Fruit fly (Drosophila melanogaster): ENCODE results near the gene CG42717.

CG42717 gene

dm6 chr3L:16045083-16045830 is 12.3 kb upstream of the CG42717 start (continued):
- peak; percentile 36; the same call in 2 of the 3 replicates for TF ChIP-seq tgo (GFP tag; IDR thresholded peaks at IDR 0.05)
- 0 out of 2 replicates have a peak, but pooled peaks have one; percentile 5 for TF ChIP-seq CG4360 (GFP tag; IDR thresholded peaks at IDR 0.05)
- TF ChIP-seq nerfin-1 (tag; optimal IDR thresholded peaks at IDR 0.05) = peak; percentile 28
- TF ChIP-seq aop (GFP tag; IDR thresholded peaks at IDR 0.05) = 0 out of 2 replicates have a peak, but pooled peaks have one; percentile 22
- TF ChIP-seq CG7357 (GFP tag; IDR thresholded peaks at IDR 0.05) = no peak
- peak; percentile 36 for TF ChIP-seq lmd (GFP tag; IDR thresholded peaks at IDR 0.05)
- TF ChIP-seq en (GFP tag; optimal IDR thresholded peaks at IDR 0.05) = no peak
- peak; percentile 71 for TF ChIP-seq CG32532 (GFP tag; IDR thresholded peaks at IDR 0.05)
- no peak for TF ChIP-seq CG8281 (tag; optimal IDR thresholded peaks at IDR 0.05)
- TF ChIP-seq abd-A (tag; optimal IDR thresholded peaks at IDR 0.05) = no peak
- peak; percentile 11; the same call in 1 of the 2 replicates for TF ChIP-seq CG32772 (GFP tag; IDR thresholded peaks at IDR 0.05)
- TF ChIP-seq sisA (GFP tag; IDR thresholded peaks at IDR 0.05) = peak; percentile 53
- no peak for TF ChIP-seq Myb (GFP tag; optimal IDR thresholded peaks at IDR 0.05)
- peak in 1 of 3 experiments; percentile 64 for TF ChIP-seq lola (GFP tag; optimal IDR thresholded peaks at IDR 0.05)
- TF ChIP-seq CG4282 (GFP tag; optimal IDR thresholded peaks at IDR 0.05) = no peak

dm6 chr3L:16043782-16044352 is 10.9 kb upstream of the CG42717 start:
- TF ChIP-seq CG10543 (GFP tag; optimal IDR thresholded peaks at IDR 0.05) (peak; percentile 28), Gug (GFP tag; IDR thresholded peaks at IDR 0.05) (no peak), kni (GFP tag; optimal IDR thresholded peaks at IDR 0.05) (peak; percentile 88), trem (tag; optimal IDR thresholded peaks at IDR 0.05) (no peak), bab2 (GFP tag; optimal IDR thresholded peaks at IDR 0.05) (no peak), gcm (GFP tag; optimal IDR thresholded peaks at IDR 0.05) (peak; percentile 35), pros (GFP tag; optimal IDR thresholded peaks at IDR 0.05) (peak; percentile 84), Antp (GFP tag; optimal IDR thresholded peaks at IDR 0.05) (no peak), crc (GFP tag; optimal IDR thresholded peaks at IDR 0.05) (no peak), slou (GFP tag; optimal IDR thresholded peaks at IDR 0.05) (no peak), Hr78 (GFP tag; optimal IDR thresholded peaks at IDR 0.05) (peak in 1 of 2 experiments; percentile 62), pan (optimal IDR thresholded peaks at IDR 0.05) (peak in 1 of 2 experiments; percentile 54), pan (GFP tag; optimal IDR thresholded peaks at IDR 0.05 in 1 of 2, IDR thresholded peaks at IDR 0.05 in 1 of 2) (no peak), stc (GFP tag; IDR thresholded peaks at IDR 0.05) (no peak), cg (GFP tag; optimal IDR thresholded peaks at IDR 0.05) (peak; percentile 24), sd (tag; optimal IDR thresholded peaks at IDR 0.05) (peak; percentile 69), lov (optimal IDR thresholded peaks at IDR 0.05) (no peak), lov (GFP tag; IDR thresholded peaks at IDR 0.05) (no peak), CG3065 (GFP tag; optimal IDR thresholded peaks at IDR 0.05) (no peak), CG4360 (GFP tag; IDR thresholded peaks at IDR 0.05) (no peak), z (GFP tag; IDR thresholded peaks at IDR 0.05) (0 out of 3 replicates have a peak, but pooled peaks have one; percentile 43), CG1832 (GFP tag; optimal IDR thresholded peaks at IDR 0.05) (peak; percentile 37), shn (GFP tag; optimal IDR thresholded peaks at IDR 0.05) (peak; percentile 5), tll (GFP tag; optimal IDR thresholded peaks at IDR 0.05) (peak in 1 of 2 experiments; percentile 89), Dad (GFP tag; optimal IDR thresholded peaks at IDR 0.05) (no peak), ab (GFP tag; optimal IDR thresholded peaks at IDR 0.05) (no peak), CG1792 (GFP tag; optimal IDR thresholded peaks at IDR 0.05) (no peak), abd-A (tag; optimal IDR thresholded peaks at IDR 0.05) (peak; percentile 68), D (optimal IDR thresholded peaks at IDR 0.05) (peak; percentile 66), D (GFP tag; optimal IDR thresholded peaks at IDR 0.05) (no peak), grn (GFP tag; optimal IDR thresholded peaks at IDR 0.05) (peak; percentile 84), Sry-β (GFP tag; optimal IDR thresholded peaks at IDR 0.05) (peak; percentile 11), crol (GFP tag; IDR thresholded peaks at IDR 0.05) (peak; percentile 87), CG10431 (GFP tag; optimal IDR thresholded peaks at IDR 0.05) (no peak), E2f1 (GFP tag; IDR thresholded peaks at IDR 0.05) (no peak)

Data from whole organism, embryonic.